Worm (Caenorhabditis elegans) whole organism, young adult: ENCODE results near the gene scl-5.

ENCODE experiments used
- B0019.2 ChIP-seq: fragments of 200-800 bp; sonication (Bioruptor generic); conservative IDR thresholded peaks from 2 replicates; pipeline ENCODE4 v1.3.6; 2022; ENCODE audit warnings: missing genetic modification reagents, missing genetic modification characterization, missing compliant biosample characterization
- F37B4.10 ChIP-seq: fragments of 200-800 bp; sonication (Bioruptor generic); IDR thresholded peaks from 2 replicates; pipeline ENCODE4 v1.3.6; 2022; ENCODE audit warnings: missing genetic modification characterization, missing compliant biosample characterization
- F49E8.2 ChIP-seq: sonication (generic microtip); optimal IDR thresholded peaks from 3 replicates; lab custom pipeline; 2017; ENCODE audit warnings: missing genetic modification characterization, mild to moderate bottlenecking, missing compliant biosample characterization, antibody characterized with exemption, moderate library complexity; ENCODE audit not compliant: insufficient read depth
- attf-6 ChIP-seq: fragments of 200-800 bp; sonication (Bioruptor generic); IDR thresholded peaks from 2 replicates; pipeline ENCODE4 v1.3.6; 2022; ENCODE audit warnings: missing genetic modification reagents, missing genetic modification characterization, missing compliant biosample characterization
- ccch-3 ChIP-seq: fragments of 200-800 bp; sonication (Bioruptor generic); optimal IDR thresholded peaks from 2 replicates; lab custom pipeline; 2018; ENCODE audit warnings: mild to moderate bottlenecking, missing genetic modification characterization, missing compliant biosample characterization
- dox-1 ChIP-seq: fragments of 200-800 bp; sonication (Bioruptor generic); IDR thresholded peaks from 2 replicates; pipeline ENCODE4 v1.3.6; 2022; ENCODE audit warnings: missing genetic modification reagents, missing genetic modification characterization, missing compliant biosample characterization
- lin-54 ChIP-seq: fragments of 200-800 bp; sonication (Bioruptor generic); optimal IDR thresholded peaks from 2 replicates; lab custom pipeline; 2018; ENCODE audit warnings: mild to moderate bottlenecking, missing genetic modification characterization, missing compliant biosample characterization
- unc-130 ChIP-seq: sonication (generic microtip); optimal IDR thresholded peaks from 2 replicates; lab custom pipeline; 2016; ENCODE audit warnings: missing genetic modification reagents, missing genetic modification characterization, missing compliant biosample characterization

DNA sequence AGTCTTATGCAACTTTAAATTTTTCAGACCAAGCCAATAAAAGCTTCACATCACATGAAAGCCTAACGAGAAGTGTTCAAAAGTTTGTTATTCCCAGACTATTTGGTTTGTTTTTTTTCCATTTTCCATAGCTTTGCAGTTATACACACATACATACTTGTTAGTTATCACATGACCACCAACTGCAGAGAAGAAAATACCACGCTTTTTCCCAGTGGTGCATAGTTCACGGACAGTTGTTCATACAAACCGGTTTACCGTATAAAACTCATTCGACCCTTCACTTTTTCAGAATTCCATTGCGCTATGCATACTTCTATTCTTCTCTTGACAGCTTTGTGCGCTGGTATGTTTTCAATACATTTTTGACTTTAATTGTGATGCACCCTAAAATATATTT, at the start of gene scl-5:
- TF ChIP-seq lin-54 (no peak), ccch-3 (no peak), dox-1 (no peak), unc-130 (no peak), F49E8.2 (tag; lab: Kevin White, UChicago) (no peak), B0019.2 (no peak), F37B4.10 (no peak), attf-6 (GFP tag; lab: Robert Waterston, UW) (no peak)
